Worm (Caenorhabditis elegans) whole organism, L1 larva: ENCODE data around the gene C04A2.15.

Experiments
- ama-1 ChIP-seq: fragments of 150-350 bp; optimal IDR thresholded peaks from 2 replicates; lab custom pipeline; 2014
- ceh-82 ChIP-seq, 3 experiments: fragments of 150-350 bp in 1 of 3; sonication (generic microtip) in 2 of 3; optimal IDR thresholded peaks; 2 replicates each; lab custom pipeline; 2014 to 2017; ENCODE audit warnings: missing biosample characterization in 3 of 3, missing genetic modification characterization in 3 of 3
- dsc-1 ChIP-seq: sonication (generic microtip); optimal IDR thresholded peaks from 2 replicates; lab custom pipeline; 2016; ENCODE audit warnings: mild to moderate bottlenecking, missing genetic modification characterization, missing compliant biosample characterization
- egl-27 ChIP-seq, 2 experiments: fragments of 150-350 bp in 1 of 2; sonication (generic microtip); optimal IDR thresholded peaks; 3 replicates each; lab custom pipeline; 2017 to 2018; ENCODE audit warnings: missing biosample characterization in 2 of 2, missing genetic modification characterization in 2 of 2, missing genetic modification reagents in 2 of 2
- elt-2 ChIP-seq: sonication (generic microtip); optimal IDR thresholded peaks from 2 replicates; lab custom pipeline; 2016; ENCODE audit warnings: missing genetic modification characterization, mild to moderate bottlenecking, inconsistent platforms, missing compliant biosample characterization, missing genetic modification reagents
- lin-13 ChIP-seq: fragments of 150-350 bp; optimal IDR thresholded peaks from 2 replicates; lab custom pipeline; 2014; ENCODE audit warnings: missing biosample characterization, missing genetic modification reagents, missing genetic modification characterization
- lin-35 ChIP-seq, 2 experiments: fragments of 150-350 bp; optimal IDR thresholded peaks; 2 replicates each; lab custom pipeline; 2014; ENCODE audit warnings: missing biosample characterization in 2 of 2, missing genetic modification characterization in 2 of 2, missing genetic modification reagents in 2 of 2
- nhr-28 ChIP-seq: fragments of 150-350 bp; optimal IDR thresholded peaks from 2 replicates; lab custom pipeline; 2014; ENCODE audit warnings: missing biosample characterization, missing genetic modification characterization
- nhr-77 ChIP-seq: fragments of 150-350 bp; optimal IDR thresholded peaks from 2 replicates; lab custom pipeline; 2014; ENCODE audit warnings: missing biosample characterization, missing genetic modification characterization
- pqm-1 ChIP-seq: sonication (generic microtip); optimal IDR thresholded peaks from 3 replicates; lab custom pipeline; 2017; ENCODE audit warnings: missing biosample characterization, missing genetic modification characterization
- snpc-4 ChIP-seq: fragments of 150-350 bp; optimal IDR thresholded peaks from 2 replicates; lab custom pipeline; 2014; ENCODE audit warnings: missing biosample characterization, missing genetic modification characterization
- sox-4 ChIP-seq: sonication (generic microtip); optimal IDR thresholded peaks from 2 replicates; lab custom pipeline; 2016; ENCODE audit warnings: missing genetic modification characterization, missing compliant biosample characterization
- tbx-2 ChIP-seq: sonication (generic microtip); optimal IDR thresholded peaks from 2 replicates; lab custom pipeline; 2016; ENCODE audit warnings: missing genetic modification characterization, missing compliant biosample characterization
- unc-62 ChIP-seq: fragments of 150-350 bp; optimal IDR thresholded peaks from 2 replicates; lab custom pipeline; 2014; ENCODE audit warnings: missing biosample characterization, missing genetic modification reagents, missing genetic modification characterization

DNA sequence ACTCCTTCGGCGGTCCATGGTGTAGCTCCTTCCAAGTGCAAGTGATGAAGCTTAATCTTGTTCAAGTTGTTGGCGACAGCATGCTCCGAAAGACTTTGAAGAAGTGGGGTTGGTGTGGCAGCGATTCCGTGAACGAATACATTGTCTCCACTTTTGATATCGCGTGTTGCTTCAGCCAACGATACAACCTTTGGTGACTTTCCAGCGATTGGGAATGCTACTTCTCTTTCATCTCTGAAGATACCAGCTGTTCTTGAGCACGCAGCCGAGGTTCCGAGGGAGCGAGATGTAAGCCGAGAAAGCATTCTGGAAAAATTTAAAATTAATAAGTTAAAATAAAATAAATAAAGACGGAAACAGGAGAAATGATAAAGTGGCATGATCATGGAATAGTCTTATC, 38.1 kb downstream of the C04A2.15 start, which contains the start of gene acer-1:
- TF ChIP-seq lin-13 (no peak), unc-62 (no peak), sox-4 (tag; lab: Kevin White, UChicago) (no peak), dsc-1 (tag; lab: Kevin White, UChicago) (no peak), egl-27 (tag; optimal IDR thresholded peaks at IDR 0.05; lab: Kevin White, UChicago) (no peak), nhr-28 (tag; lab: Kevin White, UChicago) (no peak), elt-2 (tag; lab: Kevin White, UChicago) (no peak), snpc-4 (no peak), nhr-77 (tag; lab: Kevin White, UChicago) (no peak), lin-35 (GFP tag; optimal IDR thresholded peaks at IDR 0.05; lab: Kevin White, UChicago) (no peak), pqm-1 (no peak), ama-1 (peak; percentile 31), ceh-82 (tag; optimal IDR thresholded peaks at IDR 0.05; lab: Kevin White, UChicago) (no peak), tbx-2 (tag; lab: Kevin White, UChicago) (no peak)
